Worm (Caenorhabditis elegans) whole organism, late embryonic: ENCODE results near the gene ogdh-2.

ENCODE experiments used
- C38D4.7 ChIP-seq: fragments of 200-800 bp; sonication (Bioruptor generic); optimal IDR thresholded peaks from 2 replicates; lab custom pipeline; 2018; ENCODE audit warnings: mild to moderate bottlenecking, missing genetic modification characterization, moderate library complexity, missing compliant biosample characterization
- F13H6.1 ChIP-seq: sonication (generic microtip); optimal IDR thresholded peaks from 2 replicates; lab custom pipeline; 2016; ENCODE audit warnings: missing genetic modification characterization, missing compliant biosample characterization
- K02D7.2 ChIP-seq: sonication (generic microtip); optimal IDR thresholded peaks from 2 replicates; lab custom pipeline; 2017; ENCODE audit warnings: mild to moderate bottlenecking, missing genetic modification characterization, missing compliant biosample characterization
- K09A11.1 ChIP-seq: sonication (generic microtip); optimal IDR thresholded peaks from 2 replicates; lab custom pipeline; 2017; ENCODE audit warnings: antibody characterized with exemption, mild to moderate bottlenecking, missing genetic modification characterization, missing compliant biosample characterization; ENCODE audit not compliant: insufficient read depth
- ahr-1 ChIP-seq: sonication (generic microtip); optimal IDR thresholded peaks from 2 replicates; lab custom pipeline; 2016; ENCODE audit warnings: missing genetic modification characterization, missing compliant biosample characterization
- ceh-14 ChIP-seq: sonication (generic microtip); optimal IDR thresholded peaks from 2 replicates; lab custom pipeline; 2016; ENCODE audit warnings: missing genotype, missing genetic modification characterization, missing compliant biosample characterization
- ceh-18 ChIP-seq: sonication (generic microtip); optimal IDR thresholded peaks from 2 replicates; lab custom pipeline; 2016; ENCODE audit warnings: missing genetic modification characterization, missing compliant biosample characterization
- ceh-19 ChIP-seq: fragments of 200-800 bp; sonication (Bioruptor generic); optimal IDR thresholded peaks from 2 replicates; lab custom pipeline; 2018; ENCODE audit warnings: mild to moderate bottlenecking, missing genetic modification characterization, missing compliant biosample characterization
- ceh-2 ChIP-seq: sonication (generic microtip); optimal IDR thresholded peaks from 2 replicates; lab custom pipeline; 2016; ENCODE audit warnings: missing genotype, missing genetic modification characterization, missing compliant biosample characterization
- ceh-22 ChIP-seq: sonication (generic microtip); optimal IDR thresholded peaks from 2 replicates; lab custom pipeline; 2017; ENCODE audit warnings: missing biosample characterization, missing genetic modification characterization
- ceh-30 ChIP-seq: fragments of 150-350 bp; optimal IDR thresholded peaks from 2 replicates; lab custom pipeline; 2014; ENCODE audit warnings: missing biosample characterization, missing genetic modification characterization
- ceh-31 ChIP-seq: sonication (generic microtip); optimal IDR thresholded peaks from 2 replicates; lab custom pipeline; 2016; ENCODE audit warnings: missing genetic modification characterization, missing compliant biosample characterization
- ceh-34 ChIP-seq: sonication (generic microtip); optimal IDR thresholded peaks from 2 replicates; lab custom pipeline; 2016; ENCODE audit warnings: mild to moderate bottlenecking, missing genetic modification characterization, missing compliant biosample characterization
- ceh-6 ChIP-seq: fragments of 200-800 bp; sonication (Bioruptor generic); optimal IDR thresholded peaks from 2 replicates; lab custom pipeline; 2018; ENCODE audit warnings: mild to moderate bottlenecking, missing genetic modification characterization, missing compliant biosample characterization
- dve-1 ChIP-seq: sonication (generic microtip); optimal IDR thresholded peaks from 2 replicates; lab custom pipeline; 2017; ENCODE audit warnings: antibody characterized with exemption, mild to moderate bottlenecking, missing genetic modification characterization, missing compliant biosample characterization
- ets-4 ChIP-seq: sonication (generic microtip); optimal IDR thresholded peaks from 2 replicates; lab custom pipeline; 2016; ENCODE audit warnings: missing genetic modification characterization, missing compliant biosample characterization
- eyg-1 ChIP-seq: sonication (generic microtip); optimal IDR thresholded peaks from 2 replicates; lab custom pipeline; 2016; ENCODE audit warnings: missing genotype, missing genetic modification characterization, missing compliant biosample characterization
- fkh-10 ChIP-seq: fragments of 150-350 bp; optimal IDR thresholded peaks from 2 replicates; lab custom pipeline; 2014; ENCODE audit warnings: missing biosample characterization, missing genetic modification reagents, missing genetic modification characterization
- fkh-6 ChIP-seq: sonication (generic microtip); optimal IDR thresholded peaks from 2 replicates; lab custom pipeline; 2016; ENCODE audit warnings: missing genetic modification characterization, missing compliant biosample characterization
- gmeb-2 ChIP-seq: sonication (generic microtip); optimal IDR thresholded peaks from 2 replicates; lab custom pipeline; 2016; ENCODE audit warnings: missing genetic modification characterization, inconsistent platforms, missing compliant biosample characterization
- hlh-13 ChIP-seq: fragments of 200-800 bp; sonication (Bioruptor generic); optimal IDR thresholded peaks from 2 replicates; lab custom pipeline; 2018; ENCODE audit warnings: mild to moderate bottlenecking, missing genetic modification characterization, missing compliant biosample characterization
- hlh-15 ChIP-seq: sonication (generic microtip); optimal IDR thresholded peaks from 2 replicates; lab custom pipeline; 2016; ENCODE audit warnings: missing genetic modification characterization, missing compliant biosample characterization
- hlh-6 ChIP-seq: sonication (generic microtip); optimal IDR thresholded peaks from 2 replicates; lab custom pipeline; 2016; ENCODE audit warnings: missing genotype, missing genetic modification characterization, missing compliant biosample characterization
- hlh-8 ChIP-seq: sonication (generic microtip); optimal IDR thresholded peaks from 2 replicates; lab custom pipeline; 2016; ENCODE audit warnings: missing genotype, missing genetic modification characterization, missing compliant biosample characterization
- lin-11 ChIP-seq: fragments of 200-800 bp; sonication (Bioruptor generic); optimal IDR thresholded peaks from 2 replicates; lab custom pipeline; 2018; ENCODE audit warnings: mild to moderate bottlenecking, missing genetic modification characterization, missing compliant biosample characterization
- mec-3 ChIP-seq: sonication (generic microtip); optimal IDR thresholded peaks from 2 replicates; lab custom pipeline; 2016; ENCODE audit warnings: borderline replicate concordance, missing genetic modification characterization, missing compliant biosample characterization
- nfya-1 ChIP-seq: sonication (generic microtip); optimal IDR thresholded peaks from 2 replicates; lab custom pipeline; 2017; ENCODE audit warnings: missing genetic modification characterization, mild to moderate bottlenecking, missing compliant biosample characterization, antibody characterized with exemption, moderate library complexity
- nhr-11 ChIP-seq: fragments of 150-350 bp; optimal IDR thresholded peaks from 2 replicates; lab custom pipeline; 2014; ENCODE audit warnings: missing biosample characterization, missing genetic modification characterization
- nhr-232 ChIP-seq: sonication (generic microtip); optimal IDR thresholded peaks from 2 replicates; lab custom pipeline; 2016; ENCODE audit warnings: missing genetic modification characterization, missing compliant biosample characterization
- npax-4 ChIP-seq: sonication (generic microtip); optimal IDR thresholded peaks from 2 replicates; lab custom pipeline; 2016; ENCODE audit warnings: missing genetic modification characterization, missing compliant biosample characterization
- pag-3 ChIP-seq: sonication (generic microtip); optimal IDR thresholded peaks from 2 replicates; lab custom pipeline; 2016; ENCODE audit warnings: missing compliant biosample characterization, missing genetic modification characterization, borderline replicate concordance
- pat-9 ChIP-seq: fragments of 200-800 bp; sonication (Bioruptor generic); optimal IDR thresholded peaks from 2 replicates; lab custom pipeline; 2018; ENCODE audit warnings: mild to moderate bottlenecking, missing genetic modification characterization, moderate library complexity, missing compliant biosample characterization
- pax-1 ChIP-seq: fragments of 150-350 bp; optimal IDR thresholded peaks from 2 replicates; lab custom pipeline; 2014; ENCODE audit warnings: missing biosample characterization, missing genetic modification characterization
- pros-1 ChIP-seq: fragments of 150-350 bp; optimal IDR thresholded peaks from 2 replicates; lab custom pipeline; 2014; ENCODE audit warnings: missing biosample characterization, missing genetic modification reagents, missing genetic modification characterization
- ref-2 ChIP-seq: sonication (generic microtip); optimal IDR thresholded peaks from 2 replicates; lab custom pipeline; 2016; ENCODE audit warnings: missing genetic modification characterization, missing compliant biosample characterization
- rnt-1 ChIP-seq: sonication (generic microtip); optimal IDR thresholded peaks from 2 replicates; lab custom pipeline; 2016; ENCODE audit warnings: missing genetic modification characterization, missing compliant biosample characterization
- sdc-2 ChIP-seq: sonication (generic microtip); optimal IDR thresholded peaks from 2 replicates; lab custom pipeline; 2016; ENCODE audit warnings: missing genotype, missing genetic modification characterization, missing compliant biosample characterization
- tbx-7 ChIP-seq: sonication (generic microtip); optimal IDR thresholded peaks from 2 replicates; lab custom pipeline; 2016; ENCODE audit warnings: missing genotype, missing genetic modification characterization, missing compliant biosample characterization
- ttx-3 ChIP-seq: sonication (generic microtip); optimal IDR thresholded peaks from 2 replicates; lab custom pipeline; 2016; ENCODE audit warnings: missing genetic modification reagents, missing genetic modification characterization, missing compliant biosample characterization
- unc-42 ChIP-seq: sonication (generic microtip); optimal IDR thresholded peaks from 2 replicates; lab custom pipeline; 2016; ENCODE audit warnings: missing genotype, missing genetic modification characterization, missing compliant biosample characterization
- unc-55 ChIP-seq: sonication (generic microtip); optimal IDR thresholded peaks from 2 replicates; lab custom pipeline; 2017; ENCODE audit warnings: missing biosample characterization, missing genetic modification reagents, missing genetic modification characterization
- unc-86 ChIP-seq: sonication (generic microtip); optimal IDR thresholded peaks from 2 replicates; lab custom pipeline; 2016; ENCODE audit warnings: missing genetic modification characterization, missing compliant biosample characterization

The ogdh-2 gene

DNA sequence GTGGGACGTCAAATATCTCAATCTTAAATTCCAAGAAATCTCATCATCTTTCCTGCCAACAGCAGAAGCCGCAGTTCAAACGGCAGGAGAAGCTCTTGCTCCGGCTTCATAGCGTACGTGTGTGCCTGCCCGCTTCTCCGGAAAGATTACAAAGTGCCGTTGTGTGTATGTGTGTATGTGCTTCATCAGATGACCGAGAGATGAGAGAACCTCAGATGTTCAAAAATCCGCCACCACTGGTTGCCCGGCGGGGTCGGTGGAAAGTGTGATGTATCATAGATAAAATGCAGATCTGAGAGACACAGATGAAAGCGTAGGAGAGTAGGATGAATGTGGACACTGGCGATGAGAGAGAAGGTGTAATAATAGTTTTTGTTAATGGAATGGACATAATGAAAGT, 39.1 kb downstream of the ogdh-2 start (continued):
- TF ChIP-seq ceh-14 (tag; lab: Kevin White, UChicago) (no peak), F13H6.1 (no peak), gmeb-2 (tag; lab: Kevin White, UChicago) (no peak)

DNA sequence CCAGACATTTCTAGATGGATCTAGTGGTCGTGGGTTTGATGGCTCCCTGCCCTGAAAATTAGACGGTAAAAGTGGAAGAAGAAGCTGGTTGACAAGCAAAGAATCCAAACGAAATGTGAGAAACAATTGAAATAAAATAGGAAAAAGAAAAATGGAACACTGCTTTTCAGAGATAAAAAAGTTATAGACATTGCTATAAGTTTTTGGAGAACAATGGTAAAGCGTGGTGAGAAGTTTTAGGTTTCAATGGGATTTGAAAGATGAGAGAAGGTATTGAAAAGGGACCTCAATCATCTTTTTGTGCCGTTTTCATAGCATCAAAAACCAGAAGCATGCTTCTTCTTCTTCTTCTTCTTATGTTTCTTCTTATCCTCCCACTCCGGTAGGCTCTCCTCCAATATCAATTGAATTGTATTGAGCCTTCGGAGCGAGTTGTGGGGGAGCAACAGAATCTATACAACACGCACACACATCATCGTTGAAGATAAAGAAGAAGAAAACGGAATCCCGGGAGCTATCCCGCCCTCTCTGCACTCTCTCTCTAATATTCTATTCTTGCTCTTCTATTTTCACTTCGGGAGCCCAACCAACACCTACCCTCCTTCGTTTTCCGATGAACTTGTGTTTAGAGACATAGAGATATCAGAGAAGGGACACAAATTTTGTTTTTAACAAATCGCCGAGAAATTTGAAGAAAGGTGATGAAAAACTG, 40.1 kb downstream of the ogdh-2 start, which contains the start of gene myo-3:
myo-3 (minus strand) TSS at position 51 of the 712 bp plus-strand sequence.
- peak; percentile 80 for TF ChIP-seq ceh-18 (tag; lab: Kevin White, UChicago)
- no peak for TF ChIP-seq hlh-8 (tag; lab: Kevin White, UChicago)
- TF ChIP-seq tbx-7 (tag; lab: Kevin White, UChicago), result no peak
- TF ChIP-seq F13H6.1, result no peak
- TF ChIP-seq ahr-1, result no peak
- no peak for TF ChIP-seq ceh-22 (tag; lab: Kevin White, UChicago)
- no peak for TF ChIP-seq pag-3 (tag; lab: Kevin White, UChicago)
- TF ChIP-seq ceh-14 (tag; lab: Kevin White, UChicago), result no peak
- no peak for TF ChIP-seq ceh-31 (tag; lab: Kevin White, UChicago)
- TF ChIP-seq ttx-3 (tag; lab: Kevin White, UChicago), result no peak
- TF ChIP-seq K09A11.1 (tag; lab: Kevin White, UChicago), result no peak
- TF ChIP-seq ceh-30 (tag; lab: Kevin White, UChicago), result no peak
- no peak for TF ChIP-seq ref-2 (tag; lab: Kevin White, UChicago)
- no peak for TF ChIP-seq hlh-6 (tag; lab: Kevin White, UChicago)
- TF ChIP-seq sdc-2 (tag; lab: Kevin White, UChicago), result no peak
- TF ChIP-seq nhr-232 (tag; lab: Kevin White, UChicago), result no peak
- TF ChIP-seq rnt-1, result peak; percentile 37
- no peak for TF ChIP-seq ceh-19 (GFP tag; lab: Kevin White, UChicago)
- TF ChIP-seq nfya-1 (tag; lab: Kevin White, UChicago), result peak; percentile 12
- no peak for TF ChIP-seq ets-4 (tag; lab: Kevin White, UChicago)
- no peak for TF ChIP-seq hlh-13
- TF ChIP-seq ceh-34 (tag; lab: Kevin White, UChicago), result peak; percentile 22
- no peak for TF ChIP-seq lin-11 (tag; lab: Kevin White, UChicago)
- no peak for TF ChIP-seq unc-86 (tag; lab: Kevin White, UChicago)
- no peak for TF ChIP-seq pax-1 (tag; lab: Kevin White, UChicago)

DNA sequence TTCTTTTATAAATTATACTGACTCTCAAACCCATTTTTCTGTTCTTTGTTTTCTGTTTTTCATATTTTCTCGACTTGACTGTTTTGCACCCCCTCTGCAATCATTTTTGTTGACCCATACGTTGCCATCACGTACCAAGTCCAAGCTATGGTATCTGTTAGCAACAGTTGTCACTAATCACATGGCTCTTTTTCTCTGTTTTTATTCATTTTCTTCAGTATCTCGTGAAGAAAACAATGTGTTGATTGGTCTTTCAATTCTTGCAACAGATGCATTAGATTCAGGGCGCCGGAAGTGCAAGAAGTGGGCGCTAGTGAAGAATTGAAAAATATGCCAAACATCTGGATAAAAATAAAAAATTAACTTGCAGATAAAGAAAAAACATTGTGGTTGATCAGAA, 41.2 kb downstream of the ogdh-2 start:
- TF ChIP-seq ceh-18 (tag; lab: Kevin White, UChicago) (peak; percentile 27), nfya-1 (tag; lab: Kevin White, UChicago) (peak; percentile 23), unc-55 (GFP tag; lab: Kevin White, UChicago) (peak; percentile 15), C38D4.7 (no peak)

DNA sequence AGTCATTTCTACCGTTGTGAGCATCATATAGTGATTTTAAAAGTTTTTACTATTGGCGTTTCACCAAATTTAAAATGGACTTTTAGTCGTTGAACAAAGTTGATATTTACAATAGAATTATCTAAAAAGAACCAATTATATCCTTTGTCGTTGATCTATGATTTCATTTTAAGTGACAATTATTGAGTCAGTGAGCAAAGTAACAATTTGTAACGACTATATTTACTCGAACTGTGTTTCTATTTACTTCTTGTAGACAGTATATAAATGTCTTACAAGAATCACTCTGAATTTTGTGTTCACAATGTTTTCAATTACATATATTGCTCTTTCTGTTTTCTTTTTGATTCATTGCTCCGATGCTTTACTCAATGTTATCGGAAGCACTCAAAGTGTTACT, 46.8 kb downstream of the ogdh-2 start, which contains the start of gene ttr-22:
ttr-22 (plus strand) TSS at position 301 of the 400 bp plus-strand sequence.
- TF ChIP-seq K09A11.1 (tag; lab: Kevin White, UChicago) (no peak), pros-1 (no peak), sdc-2 (tag; lab: Kevin White, UChicago) (no peak), ceh-6 (no peak), mec-3 (tag; lab: Kevin White, UChicago) (no peak), nhr-11 (no peak), ceh-22 (tag; lab: Kevin White, UChicago) (no peak), hlh-15 (tag; lab: Kevin White, UChicago) (no peak), unc-55 (GFP tag; lab: Kevin White, UChicago) (no peak), fkh-10 (GFP tag; lab: Kevin White, UChicago) (no peak), ceh-2 (tag; lab: Kevin White, UChicago) (no peak), eyg-1 (tag; lab: Kevin White, UChicago) (no peak), dve-1 (no peak), pat-9 (tag; lab: Kevin White, UChicago) (no peak), fkh-6 (tag; lab: Kevin White, UChicago) (no peak), npax-4 (no peak), pag-3 (tag; lab: Kevin White, UChicago) (no peak), ttx-3 (tag; lab: Kevin White, UChicago) (no peak), unc-42 (tag; lab: Kevin White, UChicago) (no peak), K02D7.2 (no peak)
